1 fruit fly cellular context compared by ENCODE assay signal in the genomic region with DNA sequence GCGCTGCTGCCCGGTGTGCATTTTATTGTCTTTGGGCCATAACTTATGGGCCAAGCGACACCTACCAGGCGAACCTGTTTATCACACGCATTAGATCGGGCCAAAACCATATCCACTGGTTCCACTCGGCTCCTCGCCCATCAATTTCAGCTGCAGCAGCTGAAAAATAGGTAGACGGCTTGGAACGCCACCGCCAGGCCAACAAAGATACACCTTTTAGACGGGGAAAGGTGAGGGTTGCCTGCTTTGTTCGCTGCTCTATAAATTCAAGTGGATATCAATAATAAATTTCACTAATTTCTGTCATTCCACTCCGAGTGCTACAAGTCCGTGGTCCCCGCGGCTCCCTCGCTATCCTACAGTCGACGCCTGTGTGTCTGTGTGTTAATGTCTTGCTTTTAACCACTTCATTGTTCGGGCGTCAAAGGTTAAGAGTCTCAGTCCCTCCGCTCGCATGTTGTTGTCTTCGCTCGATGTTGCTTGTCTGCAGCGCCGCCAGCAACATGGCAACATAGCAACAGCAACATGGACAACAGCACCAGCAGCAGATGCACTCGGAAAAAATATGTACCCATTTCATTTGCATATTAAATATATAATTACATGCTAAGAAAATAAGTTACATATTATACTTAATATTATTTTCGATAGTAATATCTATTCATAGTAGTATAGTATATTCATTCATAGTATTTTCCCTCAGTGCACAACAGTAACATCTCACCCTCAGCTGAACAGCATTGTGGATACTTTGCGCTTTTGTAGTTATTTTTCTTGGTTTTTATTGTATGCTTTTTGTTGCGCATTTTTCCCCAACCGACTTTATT.
TF ChIP-seq lines count a peak whose summit lies in the region.

No protein-coding gene starts in this region.

TF ChIP-seq in whole organism, embryonic, 481 proteins besides CTCF, POLR2A, EP300 and RAD21 (continued from another document and continues in another):
- TF ChIP-seq hb (GFP tag; IDR thresholded peaks at IDR 0.05; lab: Robert Waterston, UW; ENCODE audit: partially characterized antibody) (no peak), Dad (GFP tag; optimal IDR thresholded peaks at IDR 0.05; lab: Kevin White, UChicago) (no peak), CG7357 (GFP tag; IDR thresholded peaks at IDR 0.05; lab: Robert Waterston, UW) (peak; percentile 71; the same call in 2 of the 3 replicates), HHEX (GFP tag; optimal IDR thresholded peaks at IDR 0.05; lab: Kevin White, UChicago) (peak; percentile 64), D (optimal IDR thresholded peaks at IDR 0.05; lab: Kevin White, UChicago) (peak; percentile 35), D (GFP tag; optimal IDR thresholded peaks at IDR 0.05; lab: Kevin White, UChicago) (peak; percentile 85), fd3F (GFP tag; optimal IDR thresholded peaks at IDR 0.05; lab: Kevin White, UChicago) (peak; percentile 45), Nf-YB (GFP tag; optimal IDR thresholded peaks at IDR 0.05; lab: Kevin White, UChicago) (no peak), Sry-δ (GFP tag; optimal IDR thresholded peaks at IDR 0.05; lab: Kevin White, UChicago) (no peak), Aef1 (GFP tag; IDR thresholded peaks at IDR 0.05; lab: Robert Waterston, UW) (peak; percentile 59), wek (GFP tag; optimal IDR thresholded peaks at IDR 0.05; lab: Kevin White, UChicago) (no peak), CG4328 (GFP tag; optimal IDR thresholded peaks at IDR 0.05; lab: Kevin White, UChicago) (peak; percentile 42), CG9932 (GFP tag; IDR thresholded peaks at IDR 0.05; lab: Robert Waterston, UW) (no peak), maf-S (GFP tag; optimal IDR thresholded peaks at IDR 0.05; lab: Kevin White, UChicago) (no peak), da (GFP tag; optimal IDR thresholded peaks at IDR 0.05; lab: Kevin White, UChicago) (no peak), CG2199 (GFP tag; IDR thresholded peaks at IDR 0.05; lab: Robert Waterston, UW) (peak; percentile 59; the same call in 1 of the 3 replicates), odd (GFP tag; optimal IDR thresholded peaks at IDR 0.05; lab: Kevin White, UChicago) (peak; percentile 92), Atf3 (GFP tag; optimal IDR thresholded peaks at IDR 0.05; lab: Kevin White, UChicago) (no peak), CG31365 (tag; optimal IDR thresholded peaks at IDR 0.05; lab: Kevin White, UChicago) (no peak), CG31388 (GFP tag; optimal IDR thresholded peaks at IDR 0.05; lab: Kevin White, UChicago) (peak; percentile 53), CG5180 (GFP tag; optimal IDR thresholded peaks at IDR 0.05; lab: Kevin White, UChicago) (peak; percentile 71), CoRest (tag; optimal IDR thresholded peaks at IDR 0.05; lab: Kevin White, UChicago) (peak; percentile 88), dimm (GFP tag; IDR thresholded peaks at IDR 0.05; lab: Robert Waterston, UW) (peak; percentile 54), H15 (GFP tag; IDR thresholded peaks at IDR 0.05; lab: Robert Waterston, UW) (peak; percentile 78), fd96Cb (tag; optimal IDR thresholded peaks at IDR 0.05; lab: Kevin White, UChicago) (peak; percentile 86), CG1792 (GFP tag; optimal IDR thresholded peaks at IDR 0.05; lab: Kevin White, UChicago) (no peak), H2.0 (GFP tag; IDR thresholded peaks at IDR 0.05; lab: Robert Waterston, UW) (peak; percentile 67; the same call in 1 of the 2 replicates), dmrt11E (tag; optimal IDR thresholded peaks at IDR 0.05; lab: Kevin White, UChicago) (peak; percentile 97), CG6765 (GFP tag; optimal IDR thresholded peaks at IDR 0.05; lab: Kevin White, UChicago) (no peak), gce (GFP tag; IDR thresholded peaks at IDR 0.05; lab: Robert Waterston, UW) (peak; percentile 86), CG11695 (GFP tag; IDR thresholded peaks at IDR 0.05; lab: Robert Waterston, UW) (peak; percentile 84), stc (GFP tag; IDR thresholded peaks at IDR 0.05; lab: Robert Waterston, UW) (peak; percentile 87), CG18619 (GFP tag; optimal IDR thresholded peaks at IDR 0.05; lab: Kevin White, UChicago) (peak; percentile 44), Mad (GFP tag; optimal IDR thresholded peaks at IDR 0.05; lab: Kevin White, UChicago) (no peak), CG13296 (GFP tag; optimal IDR thresholded peaks at IDR 0.05; lab: Kevin White, UChicago) (peak; percentile 46), toy (GFP tag; IDR thresholded peaks at IDR 0.05; lab: Robert Waterston, UW) (no peak), phol (tag; optimal IDR thresholded peaks at IDR 0.05; lab: Kevin White, UChicago) (peak; percentile 91), CG10267 (tag; optimal IDR thresholded peaks at IDR 0.05; lab: Kevin White, UChicago) (peak; percentile 91), ash1 (GFP tag; optimal IDR thresholded peaks at IDR 0.05; lab: Kevin White, UChicago) (no peak), CHES-1-like (GFP tag; optimal IDR thresholded peaks at IDR 0.05; lab: Kevin White, UChicago) (no peak), chif (GFP tag; optimal IDR thresholded peaks at IDR 0.05; lab: Kevin White, UChicago) (peak in 1 of 2 experiments; percentile 30), CG3838 (GFP tag; optimal IDR thresholded peaks at IDR 0.05; lab: Kevin White, UChicago) (peak; percentile 39), CG14014 (GFP tag; IDR thresholded peaks at IDR 0.05; lab: Robert Waterston, UW) (peak; percentile 54; the same call in 1 of the 2 replicates), gfzf (GFP tag; optimal IDR thresholded peaks at IDR 0.05; lab: Kevin White, UChicago) (no peak), cas (GFP tag; IDR thresholded peaks at IDR 0.05; lab: Robert Waterston, UW) (no peak), tgo (GFP tag; IDR thresholded peaks at IDR 0.05; lab: Robert Waterston, UW) (peak; percentile 84), tio (GFP tag; optimal IDR thresholded peaks at IDR 0.05; lab: Kevin White, UChicago) (peak; percentile 68), tx (GFP tag; optimal IDR thresholded peaks at IDR 0.05; lab: Kevin White, UChicago) (no peak), CG34422 (GFP tag; IDR thresholded peaks at IDR 0.05; lab: Robert Waterston, UW) (peak; percentile 84), CG12769 (tag; optimal IDR thresholded peaks at IDR 0.05; lab: Kevin White, UChicago) (peak; percentile 21), dati (GFP tag; IDR thresholded peaks at IDR 0.05; lab: Robert Waterston, UW) (peak; percentile 53; the same call in 1 of the 2 replicates), Nf-YC (tag; optimal IDR thresholded peaks at IDR 0.05; lab: Kevin White, UChicago) (no peak), HLH54F (GFP tag; optimal IDR thresholded peaks at IDR 0.05; lab: Kevin White, UChicago) (no peak), Hmr (GFP tag; optimal IDR thresholded peaks at IDR 0.05; lab: Kevin White, UChicago) (peak; percentile 34), Stat92E (GFP tag; optimal IDR thresholded peaks at IDR 0.05; lab: Kevin White, UChicago) (no peak), CG10321 (GFP tag; IDR thresholded peaks at IDR 0.05; lab: Robert Waterston, UW) (no peak), Six4 (GFP tag; optimal IDR thresholded peaks at IDR 0.05; lab: Kevin White, UChicago) (peak; percentile 79), Xbp1 (GFP tag; optimal IDR thresholded peaks at IDR 0.05; lab: Kevin White, UChicago) (peak; percentile 70), bowl (GFP tag; IDR thresholded peaks at IDR 0.05; lab: Robert Waterston, UW) (no peak), Ravus (GFP tag; IDR thresholded peaks at IDR 0.05; lab: Robert Waterston, UW) (no peak), CG10274 (GFP tag; optimal IDR thresholded peaks at IDR 0.05; lab: Kevin White, UChicago) (no peak), CG17385 (GFP tag; optimal IDR thresholded peaks at IDR 0.05; lab: Kevin White, UChicago) (peak; percentile 75), fru (optimal IDR thresholded peaks at IDR 0.05; lab: Kevin White, UChicago) (no peak), Ada2b (GFP tag; IDR thresholded peaks at IDR 0.05; lab: Robert Waterston, UW) (peak; percentile 75), CG4360 (GFP tag; IDR thresholded peaks at IDR 0.05; lab: Robert Waterston, UW) (peak; percentile 72), Fer1 (GFP tag; optimal IDR thresholded peaks at IDR 0.05; lab: Kevin White, UChicago) (no peak), CG14050 (GFP tag; IDR thresholded peaks at IDR 0.05; lab: Robert Waterston, UW) (no peak; the same call in 2 of the 3 replicates), Fer3 (tag; optimal IDR thresholded peaks at IDR 0.05; lab: Kevin White, UChicago) (peak; percentile 66), NC2β (GFP tag; optimal IDR thresholded peaks at IDR 0.05; lab: Kevin White, UChicago) (no peak), sd (tag; optimal IDR thresholded peaks at IDR 0.05; lab: Kevin White, UChicago) (no peak), Abd-B (GFP tag; optimal IDR thresholded peaks at IDR 0.05; lab: Kevin White, UChicago) (peak; percentile 76), Atf-2 (GFP tag; optimal IDR thresholded peaks at IDR 0.05; lab: Kevin White, UChicago) (no peak), tna (GFP tag; IDR thresholded peaks at IDR 0.05; lab: Robert Waterston, UW; ENCODE audit: partially characterized antibody) (no peak), Dip3 (GFP tag; optimal IDR thresholded peaks at IDR 0.05; lab: Kevin White, UChicago) (no peak), YL-1 (GFP tag; optimal IDR thresholded peaks at IDR 0.05; lab: Kevin White, UChicago) (peak; percentile 1), CG12942 (GFP tag; optimal IDR thresholded peaks at IDR 0.05; lab: Kevin White, UChicago) (peak; percentile 75), ac (GFP tag; optimal IDR thresholded peaks at IDR 0.05; lab: Kevin White, UChicago) (peak; percentile 99), unpg (GFP tag; optimal IDR thresholded peaks at IDR 0.05; lab: Kevin White, UChicago) (peak; percentile 87), Adf1 (GFP tag; IDR thresholded peaks at IDR 0.05; lab: Robert Waterston, UW) (no peak), HmgD (GFP tag; optimal IDR thresholded peaks at IDR 0.05; lab: Kevin White, UChicago) (no peak), slbo (GFP tag; IDR thresholded peaks at IDR 0.05; lab: Robert Waterston, UW) (no peak; the same call in 1 of the 2 replicates), CG9797 (GFP tag; optimal IDR thresholded peaks at IDR 0.05; lab: Kevin White, UChicago) (no peak), CG12236 (GFP tag; optimal IDR thresholded peaks at IDR 0.05; lab: Kevin White, UChicago) (no peak), CG11560 (tag; IDR thresholded peaks at IDR 0.05; lab: Robert Waterston, UW) (0 out of 3 replicates have a peak, but pooled peaks have one; percentile 38), Dfd (GFP tag; optimal IDR thresholded peaks at IDR 0.05; lab: Kevin White, UChicago) (no peak), Spps (tag; optimal IDR thresholded peaks at IDR 0.05; lab: Kevin White, UChicago) (peak; percentile 89), danr (GFP tag; IDR thresholded peaks at IDR 0.05; lab: Robert Waterston, UW) (peak; percentile 64), Drgx (GFP tag; IDR thresholded peaks at IDR 0.05; lab: Robert Waterston, UW) (peak; percentile 66), dan (GFP tag; IDR thresholded peaks at IDR 0.05; lab: Robert Waterston, UW) (peak; percentile 68; the same call in 1 of the 2 replicates), Hsf (GFP tag; optimal IDR thresholded peaks at IDR 0.05; lab: Kevin White, UChicago) (no peak), Tbp (GFP tag; optimal IDR thresholded peaks at IDR 0.05; lab: Kevin White, UChicago) (no peak), Gug (GFP tag; IDR thresholded peaks at IDR 0.05; lab: Robert Waterston, UW) (peak; percentile 29; the same call in 2 of the 4 replicates), crp (GFP tag; optimal IDR thresholded peaks at IDR 0.05; lab: Kevin White, UChicago) (peak in 1 of 2 experiments; percentile 30), ftz-f1 (GFP tag; optimal IDR thresholded peaks at IDR 0.05; lab: Kevin White, UChicago) (no peak), onecut (GFP tag; IDR thresholded peaks at IDR 0.05; lab: Robert Waterston, UW) (peak; percentile 73; the same call in 1 of the 2 replicates), CG7556 (GFP tag; optimal IDR thresholded peaks at IDR 0.05; lab: Kevin White, UChicago) (peak; percentile 87), ase (GFP tag; IDR thresholded peaks at IDR 0.05; lab: Robert Waterston, UW) (peak; percentile 60; the same call in 2 of the 3 replicates), CG11247 (GFP tag; IDR thresholded peaks at IDR 0.05; lab: Robert Waterston, UW) (peak; percentile 52; the same call in 1 of the 2 replicates), ato (GFP tag; IDR thresholded peaks at IDR 0.05; lab: Robert Waterston, UW; ENCODE audit: partially characterized antibody) (no peak), D19A (tag; optimal IDR thresholded peaks at IDR 0.05; lab: Kevin White, UChicago) (peak; percentile 88), NFAT (GFP tag; IDR thresholded peaks at IDR 0.05; lab: Robert Waterston, UW) (no peak), CG14667 (GFP tag; IDR thresholded peaks at IDR 0.05; lab: Robert Waterston, UW) (peak; percentile 62), sim (GFP tag; IDR thresholded peaks at IDR 0.05; lab: Robert Waterston, UW) (peak; percentile 87), vvl (GFP tag; IDR thresholded peaks at IDR 0.05; lab: Robert Waterston, UW) (peak; percentile 91), CG2875 (GFP tag; optimal IDR thresholded peaks at IDR 0.05; lab: Kevin White, UChicago) (peak; percentile 82), CG17568 (GFP tag; optimal IDR thresholded peaks at IDR 0.05; lab: Kevin White, UChicago) (peak; percentile 62), CG15601 (tag; optimal IDR thresholded peaks at IDR 0.05; lab: Kevin White, UChicago) (peak; percentile 89), CG4404 (GFP tag; IDR thresholded peaks at IDR 0.05; lab: Robert Waterston, UW) (peak; percentile 88), CG10959 (GFP tag; IDR thresholded peaks at IDR 0.05; lab: Robert Waterston, UW) (peak; percentile 82), Bgb (GFP tag; IDR thresholded peaks at IDR 0.05; lab: Robert Waterston, UW; ENCODE audit: partially characterized antibody) (no peak), Rfx (GFP tag; IDR thresholded peaks at IDR 0.05; lab: Robert Waterston, UW) (peak; percentile 40; the same call in 1 of the 2 replicates), lov (optimal IDR thresholded peaks at IDR 0.05; lab: Kevin White, UChicago) (no peak), lov (GFP tag; IDR thresholded peaks at IDR 0.05; lab: Robert Waterston, UW) (peak; percentile 87), sqz (GFP tag; optimal IDR thresholded peaks at IDR 0.05; lab: Kevin White, UChicago) (peak; percentile 79), Elba2 (GFP tag; optimal IDR thresholded peaks at IDR 0.05; lab: Kevin White, UChicago) (peak; percentile 50), Doc3 (GFP tag; IDR thresholded peaks at IDR 0.05; lab: Robert Waterston, UW; ENCODE audit: partially characterized antibody) (no peak), B-H1 (GFP tag; IDR thresholded peaks at IDR 0.05; lab: Robert Waterston, UW) (peak; percentile 67; the same call in 2 of the 3 replicates), mam (GFP tag; optimal IDR thresholded peaks at IDR 0.05; lab: Kevin White, UChicago) (no peak), CG18011 (GFP tag; optimal IDR thresholded peaks at IDR 0.05; lab: Kevin White, UChicago) (no peak), ATbp (GFP tag; optimal IDR thresholded peaks at IDR 0.05; lab: Kevin White, UChicago) (peak; percentile 79), Hr39 (optimal IDR thresholded peaks at IDR 0.05; lab: Kevin White, UChicago) (no peak)
